Worm (Caenorhabditis elegans): ENCODE measurements around the gene R12B2.8.

- no peak for TF ChIP-seq ztf-3 (GFP tag; optimal IDR thresholded peaks at IDR 0.05)
- no peak for TF ChIP-seq ceh-40 (GFP tag; IDR thresholded peaks at IDR 0.05)
- TF ChIP-seq F57C9.4 (tag; optimal IDR thresholded peaks at IDR 0.05), result no peak
- no peak for TF ChIP-seq unc-130 (GFP tag; optimal IDR thresholded peaks at IDR 0.05)
- TF ChIP-seq pha-4 (tag; optimal IDR thresholded peaks at IDR 0.05), result no peak
- TF ChIP-seq lsl-1 (GFP tag; optimal IDR thresholded peaks at IDR 0.05), result no peak
- TF ChIP-seq nfyb-1 (GFP tag; IDR thresholded peaks at IDR 0.05), result peak; percentile 21; the same call in 1 of the 2 replicates
- TF ChIP-seq lin-40 (tag; optimal IDR thresholded peaks at IDR 0.05), result no peak
- no peak for TF ChIP-seq bed-1 (GFP tag; IDR thresholded peaks at IDR 0.05)
- no peak for TF ChIP-seq ama-1 (optimal IDR thresholded peaks at IDR 0.05)
- TF ChIP-seq ama-1 (GFP tag; optimal IDR thresholded peaks at IDR 0.05), result no peak
- no peak for TF ChIP-seq nhr-120 (GFP tag; IDR thresholded peaks at IDR 0.05)
- TF ChIP-seq snpc-1.3 (tag; optimal IDR thresholded peaks at IDR 0.05; ENCODE audit: insufficient read depth), result no peak
Observed at ce11 chrIII:5841676-5842075, 18.0 kb downstream of the R12B2.8 start.

All from whole organism, young adult.